Fruit fly (Drosophila melanogaster): ENCODE data around the gene Uch.

DNA sequence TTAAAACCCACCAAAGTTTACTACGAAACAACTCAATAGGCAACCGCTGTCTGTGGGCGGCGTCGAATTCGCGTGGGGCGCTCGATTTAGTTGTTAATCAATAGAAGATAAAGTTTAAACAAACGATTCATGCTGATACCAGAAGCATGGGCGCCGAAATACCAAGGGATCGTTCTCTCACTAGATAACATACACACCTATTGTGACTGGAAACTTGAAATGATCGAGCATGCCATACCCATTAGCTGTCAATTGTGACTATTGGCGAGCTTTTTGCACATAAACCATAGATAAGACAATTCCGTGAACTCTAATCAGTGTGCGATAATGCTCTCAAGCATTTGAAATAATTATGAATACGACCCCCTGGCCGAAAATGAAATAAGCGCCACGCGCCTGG is 34.6 kb downstream of the Uch start:
- TF ChIP-seq CG8290 (GFP tag; optimal IDR thresholded peaks at IDR 0.05) (no peak), CG8290 (tag; optimal IDR thresholded peaks at IDR 0.05) (peak in 1 of 2 experiments; percentile 86), CG42726 (GFP tag; IDR thresholded peaks at IDR 0.05; ENCODE audit: partially characterized antibody) (no peak), CG13296 (GFP tag; optimal IDR thresholded peaks at IDR 0.05) (peak; percentile 58)
